Fruit fly (Drosophila melanogaster): ENCODE measurements around the gene Kdsr.

DNA sequence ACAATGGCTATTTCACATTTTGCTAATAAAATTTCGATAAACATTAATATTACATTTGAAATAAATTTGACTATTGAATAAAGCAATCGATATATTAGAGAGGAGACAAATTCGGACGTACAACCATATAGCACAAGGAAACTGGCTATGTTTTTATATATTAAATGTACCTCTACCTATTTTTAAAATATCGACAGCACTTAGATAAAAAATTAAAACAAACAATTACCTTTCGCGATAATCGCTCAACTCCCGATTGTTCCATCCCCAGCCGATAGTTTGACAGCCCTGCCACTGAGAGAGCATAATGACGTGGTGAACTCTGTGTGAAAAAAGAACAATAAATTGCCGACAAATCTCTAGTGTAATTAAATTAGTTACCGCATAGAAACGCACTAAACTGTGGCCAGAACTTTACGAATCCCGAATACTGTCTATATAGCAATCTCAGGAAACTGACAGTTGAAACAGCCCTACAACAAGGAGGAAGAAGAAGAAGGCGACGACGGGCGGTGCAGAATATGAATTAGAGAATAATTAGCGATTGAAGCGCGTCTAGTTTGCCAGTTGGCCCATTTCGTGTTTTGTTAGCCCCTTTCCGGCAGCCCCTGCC, 3.6 kb downstream of the Kdsr start, which contains the start of gene CG11857:
- TF ChIP-seq Ets98B (GFP tag; IDR thresholded peaks at IDR 0.05) (peak; percentile 96), CG14655 (GFP tag; optimal IDR thresholded peaks at IDR 0.05) (no peak), CG12605 (GFP tag; IDR thresholded peaks at IDR 0.05) (peak; percentile 93), CG34367 (tag; optimal IDR thresholded peaks at IDR 0.05) (peak; percentile 92), CG32121 (GFP tag; IDR thresholded peaks at IDR 0.05) (peak; percentile 97), gl (tag; optimal IDR thresholded peaks at IDR 0.05) (peak; percentile 86), CG8159 (tag; optimal IDR thresholded peaks at IDR 0.05) (peak; percentile 93), Snoo (tag; optimal IDR thresholded peaks at IDR 0.05) (peak; percentile 95), fd96Ca (GFP tag; IDR thresholded peaks at IDR 0.05) (peak; percentile 98), CG13204 (GFP tag; optimal IDR thresholded peaks at IDR 0.05) (no peak), Pif1A (GFP tag; optimal IDR thresholded peaks at IDR 0.05) (no peak)
